Worm (Caenorhabditis elegans) whole organism, L2 larva: ENCODE results near the gene rps-16.

Experiments
- aly-2 ChIP-seq: fragments of 150-350 bp; optimal IDR thresholded peaks from 2 replicates; lab custom pipeline; 2014; ENCODE audit warnings: missing biosample characterization, missing genetic modification characterization
- ama-1 ChIP-seq: fragments of 150-350 bp; optimal IDR thresholded peaks from 2 replicates; lab custom pipeline; 2018; ENCODE audit warnings: inconsistent platforms
- blmp-1 ChIP-seq: sonication (generic microtip); optimal IDR thresholded peaks from 2 replicates; lab custom pipeline; 2017; ENCODE audit warnings: missing genetic modification characterization, mild to moderate bottlenecking, missing compliant biosample characterization, antibody characterized with exemption, moderate library complexity; ENCODE audit not compliant: insufficient read depth
- nhr-25 ChIP-seq: fragments of 150-350 bp; sonication (generic microtip); optimal IDR thresholded peaks from 3 replicates; lab custom pipeline; 2014; ENCODE audit warnings: missing biosample characterization, missing genetic modification characterization
- unc-39 ChIP-seq: fragments of 150-350 bp; optimal IDR thresholded peaks from 2 replicates; lab custom pipeline; 2014; ENCODE audit warnings: missing biosample characterization, missing genetic modification characterization
- unc-62 ChIP-seq: fragments of 150-350 bp; optimal IDR thresholded peaks from 2 replicates; lab custom pipeline; 2014; ENCODE audit warnings: missing biosample characterization, missing genetic modification reagents, missing genetic modification characterization

- no peak for TF ChIP-seq blmp-1
- no peak for TF ChIP-seq ama-1 (lab: Kevin White, UChicago)
- no peak for TF ChIP-seq aly-2 (tag; lab: Kevin White, UChicago)
- TF ChIP-seq nhr-25 (tag; lab: Kevin White, UChicago): no peak
- TF ChIP-seq unc-39: no peak
- no peak for TF ChIP-seq unc-62 (GFP tag; lab: Kevin White, UChicago)
Measured at ce11 chrV:15011560-15011959, 11.2 kb upstream of the rps-16 start, which contains the start of gene nmr-2.
